Fruit fly (Drosophila melanogaster) whole organism, prepupa: ENCODE results near the gene CG12256.

Source experiments
- CG6276 ChIP-seq: fragments of 200-800 bp; sonication (Bioruptor generic); optimal IDR thresholded peaks from 2 replicates; lab custom pipeline; 2017; ENCODE audit warnings: missing biosample characterization, mild to moderate bottlenecking, missing genetic modification characterization
- fd85E ChIP-seq: fragments of 200-800 bp; sonication (Bioruptor generic); optimal IDR thresholded peaks from 3 replicates; lab custom pipeline; 2016; ENCODE audit warnings: missing biosample characterization, missing genetic modification characterization
- pdm3 ChIP-seq: fragments of 200-800 bp; sonication (Bioruptor generic); optimal IDR thresholded peaks from 3 replicates; lab custom pipeline; 2016; ENCODE audit warnings: missing biosample characterization, missing genetic modification characterization

dm6 chr3R:12214201-12214600 lies 11.9 kb downstream of the CG12256 start, which contains the start of gene CG14742:
- TF ChIP-seq pdm3 (GFP tag; lab: Kevin White, UChicago) (no peak), CG6276 (GFP tag; lab: Kevin White, UChicago) (no peak), fd85E (GFP tag; lab: Kevin White, UChicago) (no peak)
